Worm (Caenorhabditis elegans) whole organism, young adult: ENCODE measurements around the gene mthf-1.

Experiments used
- dpl-1 ChIP-seq: fragments of 150-350 bp; optimal IDR thresholded peaks from 2 replicates; lab custom pipeline; 2014; ENCODE audit warnings: missing biosample characterization, missing genetic modification reagents, missing genetic modification characterization
- pha-4 ChIP-seq: fragments of 150-350 bp; sonication (generic microtip); optimal IDR thresholded peaks from 2 replicates; lab custom pipeline; 2014; ENCODE audit warnings: missing biosample characterization, missing genetic modification reagents, missing genetic modification characterization
- sea-2 ChIP-seq: fragments of 200-800 bp; sonication (Bioruptor generic); IDR thresholded peaks from 2 replicates; pipeline ENCODE4 v1.3.6; 2022; ENCODE audit warnings: missing genetic modification characterization, missing compliant biosample characterization

- TF ChIP-seq dpl-1 (no peak), sea-2 (no peak), pha-4 (tag; lab: Kevin White, UChicago) (no peak)
Observed at ce11 chrII:7772411-7772810, 5.2 kb downstream of the mthf-1 start, which contains the start of gene C06A8.6.
